Worm (Caenorhabditis elegans) whole organism, L4 larva: ENCODE data around the gene Y65A5A.24.
"Not testable (repeated sequence)": the region's sequence is repeated elsewhere in the genome, so short reads cannot be mapped to it uniquely, and the experiment has no call there.

Experiments used
- F37D6.2 ChIP-seq: sonication (generic microtip); optimal IDR thresholded peaks from 2 replicates; lab custom pipeline; 2016; ENCODE audit warnings: mild to moderate bottlenecking, missing genetic modification characterization, missing compliant biosample characterization
- T26A8.4 ChIP-seq: fragments of 200-800 bp; sonication (Bioruptor generic); IDR thresholded peaks from 2 replicates; pipeline ENCODE4 v1.3.6; 2022; ENCODE audit warnings: missing genetic modification characterization, missing compliant biosample characterization
- aha-1 ChIP-seq: fragments of 150-350 bp; peaks from one replicate; lab custom pipeline; 2014; ENCODE audit warnings: missing biosample characterization, missing genetic modification characterization
- arid-1 ChIP-seq: fragments of 200-800 bp; sonication (Bioruptor generic); conservative IDR thresholded peaks from 2 replicates; pipeline ENCODE4 v1.3.6; 2022; ENCODE audit warnings: missing genetic modification reagents, missing genetic modification characterization, missing compliant biosample characterization
- attf-4 ChIP-seq: sonication (generic microtip); optimal IDR thresholded peaks from 3 replicates; lab custom pipeline; 2017; ENCODE audit warnings: missing biosample characterization, missing genetic modification characterization
- ceh-32 ChIP-seq: sonication (generic microtip); optimal IDR thresholded peaks from 2 replicates; lab custom pipeline; 2016; ENCODE audit warnings: mild to moderate bottlenecking, missing genetic modification characterization, missing compliant biosample characterization; ENCODE audit not compliant: poor library complexity
- ceh-44 ChIP-seq: fragments of 200-800 bp; sonication (Bioruptor generic); IDR thresholded peaks from 2 replicates; pipeline ENCODE4 v1.3.6; 2022; ENCODE audit warnings: missing genetic modification reagents, missing genetic modification characterization, missing compliant biosample characterization
- ceh-62 ChIP-seq: sonication (generic microtip); optimal IDR thresholded peaks from 2 replicates; lab custom pipeline; 2017; ENCODE audit warnings: missing biosample characterization, missing genetic modification characterization
- daf-8 ChIP-seq: fragments of 200-800 bp; sonication (Bioruptor generic); IDR thresholded peaks from 2 replicates; pipeline ENCODE4 v1.3.6; 2022; ENCODE audit warnings: missing genetic modification characterization, missing compliant biosample characterization
- dmd-9 ChIP-seq: fragments of 200-800 bp; sonication (Bioruptor generic); IDR thresholded peaks from 2 replicates; pipeline ENCODE4 v1.3.6; 2022; ENCODE audit warnings: missing genetic modification reagents, missing genetic modification characterization, missing compliant biosample characterization
- dpl-1 ChIP-seq: fragments of 150-350 bp; optimal IDR thresholded peaks from 2 replicates; lab custom pipeline; 2014; ENCODE audit warnings: missing biosample characterization, missing genetic modification reagents, missing genetic modification characterization
- dve-1 ChIP-seq: sonication (generic microtip); optimal IDR thresholded peaks from 2 replicates; lab custom pipeline; 2017; ENCODE audit warnings: antibody characterized with exemption, mild to moderate bottlenecking, missing genetic modification characterization, missing compliant biosample characterization; ENCODE audit not compliant: insufficient read depth
- egl-27 ChIP-seq: sonication (generic microtip); optimal IDR thresholded peaks from 3 replicates; lab custom pipeline; 2017; ENCODE audit warnings: missing biosample characterization, missing genetic modification reagents, missing genetic modification characterization
- egl-43 ChIP-seq: fragments of 200-800 bp; sonication (Bioruptor generic); IDR thresholded peaks from 2 replicates; pipeline ENCODE4 v1.3.6; 2022; ENCODE audit warnings: missing genetic modification reagents, missing genetic modification characterization, missing compliant biosample characterization
- hif-1 ChIP-seq, 2 experiments: sonication (generic microtip); optimal IDR thresholded peaks; 2 replicates each; lab custom pipeline; 2016 to 2017; ENCODE audit warnings: missing compliant biosample characterization in 2 of 2, missing genetic modification characterization in 2 of 2, missing genetic modification reagents in 2 of 2, missing genotype in 2 of 2, mild to moderate bottlenecking in 1 of 2
- lim-7 ChIP-seq: fragments of 200-800 bp; sonication (Bioruptor generic); IDR thresholded peaks from 2 replicates; pipeline ENCODE4 v1.3.6; 2022; ENCODE audit warnings: missing genetic modification characterization, missing compliant biosample characterization
- lin-1 ChIP-seq: fragments of 200-800 bp; sonication (Bioruptor generic); IDR thresholded peaks from 2 replicates; pipeline ENCODE4 v1.3.6; 2022; ENCODE audit warnings: missing genetic modification reagents, missing genetic modification characterization, missing compliant biosample characterization
- lin-15B ChIP-seq: fragments of 150-350 bp; sonication (generic microtip); optimal IDR thresholded peaks from 3 replicates; lab custom pipeline; 2014; ENCODE audit warnings: missing biosample characterization, missing genetic modification characterization
- lin-38 ChIP-seq: fragments of 200-800 bp; sonication (Bioruptor generic); IDR thresholded peaks from 2 replicates; pipeline ENCODE4 v1.3.6; 2022; ENCODE audit warnings: missing genetic modification reagents, missing genetic modification characterization, missing compliant biosample characterization
- lin-39 ChIP-seq: fragments of 150-350 bp; optimal IDR thresholded peaks from 2 replicates; lab custom pipeline; 2014; ENCODE audit warnings: missing biosample characterization, missing genetic modification reagents, missing genetic modification characterization
- lir-3 ChIP-seq: sonication (generic microtip); optimal IDR thresholded peaks from 2 replicates; lab custom pipeline; 2016; ENCODE audit warnings: mild to moderate bottlenecking, missing genetic modification characterization, missing compliant biosample characterization
- lsy-2 ChIP-seq, 2 experiments: fragments of 150-350 bp in 1 of 2; sonication (generic microtip) in 1 of 2; optimal IDR thresholded peaks; 2 replicates each; lab custom pipeline; 2014 to 2017; ENCODE audit warnings: missing biosample characterization in 2 of 2, missing genetic modification characterization in 2 of 2
- mdl-1 ChIP-seq, 2 experiments: fragments of 150-350 bp in 1 of 2; sonication (generic microtip) in 1 of 2; optimal IDR thresholded peaks; 2 replicates each; lab custom pipeline; 2014 to 2017; ENCODE audit warnings: missing biosample characterization in 2 of 2, missing genetic modification characterization in 2 of 2
- mep-1 ChIP-seq: fragments of 150-350 bp; sonication (generic microtip); optimal IDR thresholded peaks from 3 replicates; lab custom pipeline; 2014; ENCODE audit warnings: missing biosample characterization, missing genetic modification characterization
- mes-2 ChIP-seq: sonication (generic microtip); optimal IDR thresholded peaks from 2 replicates; lab custom pipeline; 2016; ENCODE audit warnings: missing genotype, mild to moderate bottlenecking, missing genetic modification characterization, missing compliant biosample characterization; ENCODE audit not compliant: poor library complexity, severe bottlenecking
- mxl-2 ChIP-seq: fragments of 200-800 bp; sonication (Bioruptor generic); conservative IDR thresholded peaks from 2 replicates; pipeline ENCODE4 v1.3.6; 2022; ENCODE audit warnings: missing genetic modification reagents, missing genetic modification characterization, missing compliant biosample characterization
- nhr-11 ChIP-seq: fragments of 150-350 bp; optimal IDR thresholded peaks from 2 replicates; lab custom pipeline; 2014; ENCODE audit warnings: missing biosample characterization, missing genetic modification characterization
- nhr-41 ChIP-seq: fragments of 200-800 bp; sonication (Bioruptor generic); IDR thresholded peaks from 2 replicates; pipeline ENCODE4 v1.3.6; 2022; ENCODE audit warnings: missing genetic modification reagents, missing genetic modification characterization, missing compliant biosample characterization
- nhr-42 ChIP-seq: fragments of 200-800 bp; sonication (Bioruptor generic); IDR thresholded peaks from 2 replicates; pipeline ENCODE4 v1.3.6; 2022; ENCODE audit warnings: missing genetic modification characterization, missing compliant biosample characterization
- nhr-77 ChIP-seq: fragments of 150-350 bp; optimal IDR thresholded peaks from 2 replicates; lab custom pipeline; 2014; ENCODE audit warnings: missing biosample characterization, missing genetic modification characterization
- pha-4 ChIP-seq, 2 experiments: fragments of 150-350 bp in 1 of 2; fragments of 200-800 bp in 1 of 2; sonication (Bioruptor generic) in 1 of 2; IDR thresholded peaks in 1 of 2; optimal IDR thresholded peaks in 1 of 2; 2 replicates each; pipeline versions ENCODE4 v1.3.6 to Lab custom; 2014 to 2022; ENCODE audit warnings: missing genetic modification characterization in 2 of 2, missing genetic modification reagents in 2 of 2, missing biosample characterization in 1 of 2, missing compliant biosample characterization in 1 of 2
- set-16 ChIP-seq: fragments of 200-800 bp; sonication (Bioruptor generic); IDR thresholded peaks from 2 replicates; pipeline ENCODE4 v1.3.6; 2022; ENCODE audit warnings: missing genetic modification reagents, missing genetic modification characterization, missing compliant biosample characterization
- snpc-1.2 ChIP-seq: fragments of 200-800 bp; sonication (Bioruptor generic); IDR thresholded peaks from 2 replicates; pipeline ENCODE4 v1.3.6; 2022; ENCODE audit warnings: missing genetic modification reagents, missing genetic modification characterization, missing compliant biosample characterization
- spr-1 ChIP-seq: sonication (generic microtip); optimal IDR thresholded peaks from 2 replicates; lab custom pipeline; 2016; ENCODE audit warnings: mild to moderate bottlenecking, missing genetic modification characterization, missing compliant biosample characterization
- tag-97 ChIP-seq: fragments of 200-800 bp; sonication (Bioruptor generic); IDR thresholded peaks from 2 replicates; pipeline ENCODE4 v1.3.6; 2022; ENCODE audit warnings: missing genetic modification characterization, missing compliant biosample characterization
- unc-39 ChIP-seq: sonication (generic microtip); optimal IDR thresholded peaks from 2 replicates; lab custom pipeline; 2017; ENCODE audit warnings: missing biosample characterization, missing genetic modification characterization
- ztf-7 ChIP-seq: fragments of 150-350 bp; optimal IDR thresholded peaks from 2 replicates; lab custom pipeline; 2014; ENCODE audit warnings: missing biosample characterization, missing genetic modification characterization

The Y65A5A.24 gene

DNA sequence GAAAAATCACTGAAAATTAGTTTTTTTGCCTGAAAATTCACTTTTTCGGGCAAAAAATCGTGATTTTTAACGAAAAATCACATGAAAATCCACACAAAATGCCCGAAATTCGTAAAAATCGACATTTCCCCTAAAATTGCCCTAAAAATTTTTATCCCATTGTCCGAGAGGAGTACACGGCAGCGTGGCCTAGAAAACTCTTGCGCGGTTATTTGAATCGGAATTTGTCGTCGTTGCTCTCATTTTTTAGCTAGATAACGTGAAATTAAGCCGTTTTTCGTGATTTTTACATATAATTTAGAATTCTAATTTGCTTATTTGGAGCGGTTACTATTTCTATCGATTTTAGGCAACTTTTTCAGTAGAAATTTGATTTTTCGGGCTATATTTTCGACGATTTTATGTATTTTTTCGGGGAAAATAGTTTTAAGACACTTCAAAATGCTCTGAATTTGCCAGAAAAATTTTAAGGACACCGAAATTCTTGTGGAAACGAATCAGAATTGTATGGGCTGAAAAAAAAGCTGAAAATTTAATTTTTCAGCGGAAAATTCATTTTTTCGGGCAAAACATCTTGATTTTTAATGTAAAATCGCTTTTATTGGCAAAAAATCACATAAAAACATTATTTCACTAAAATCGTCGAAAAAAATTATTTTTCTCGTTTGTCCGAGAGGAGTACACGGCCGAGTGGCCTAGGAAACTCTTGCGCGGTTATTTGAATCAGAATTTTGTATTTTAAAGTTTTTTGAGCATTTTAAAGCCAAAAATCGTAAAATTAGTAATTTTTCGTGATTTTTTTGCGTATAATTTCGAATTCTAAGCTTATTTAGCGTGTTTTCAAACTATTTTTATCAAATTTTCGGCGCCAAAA lies 21.6 kb downstream of the Y65A5A.24 start (continued):
- TF ChIP-seq mxl-2 (peak; percentile 59; the same call in 1 of the 2 replicates), ceh-44 (GFP tag; lab: Robert Waterston, UW) (0 out of 2 replicates have a peak, but pooled peaks have one; percentile 56), set-16 (GFP tag; lab: Robert Waterston, UW) (no peak), mdl-1 (tag; optimal IDR thresholded peaks at IDR 0.05; lab: Kevin White, UChicago) (no peak), T26A8.4 (GFP tag; lab: Robert Waterston, UW) (peak; percentile 60), ceh-62 (tag; lab: Kevin White, UChicago) (no peak), unc-39 (tag; lab: Kevin White, UChicago) (no peak), spr-1 (no peak), mep-1 (peak; percentile 31), arid-1 (no peak), dmd-9 (GFP tag; lab: Robert Waterston, UW) (peak; percentile 89)

- TF ChIP-seq lin-39 (tag; lab: Kevin White, UChicago) (no peak), aha-1 (tag; lab: Kevin White, UChicago) (peak; percentile 22), dpl-1 (GFP tag; lab: Kevin White, UChicago) (no peak), dve-1 (tag; lab: Kevin White, UChicago) (no peak), F37D6.2 (no peak), hif-1 (tag; optimal IDR thresholded peaks at IDR 0.05; lab: Kevin White, UChicago) (peak in 1 of 2 experiments; percentile 94), mes-2 (tag; lab: Kevin White, UChicago) (peak; percentile 67)
These were observed 28.3 kb downstream of the Y65A5A.24 start for ce11 chrIV:16421903-16422557.

DNA sequence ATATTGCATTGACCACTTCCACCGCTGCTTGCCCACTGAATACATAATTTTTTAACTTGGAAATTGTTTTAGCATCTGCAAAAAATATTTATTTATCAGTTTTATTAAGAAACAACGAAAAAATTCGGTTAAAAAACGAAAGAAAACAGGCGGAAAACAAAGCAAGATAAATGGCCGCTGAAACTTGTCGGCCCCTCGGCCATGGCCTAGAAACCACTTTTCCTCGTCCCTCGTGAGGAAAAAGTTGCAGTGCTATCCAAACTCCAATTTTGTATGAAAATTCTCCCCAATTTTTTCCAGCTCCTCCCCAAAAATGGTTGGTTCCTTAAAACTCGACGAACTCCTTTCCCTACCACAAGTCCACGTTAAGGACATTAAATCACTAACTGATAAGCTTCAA lies 30.6 kb downstream of the Y65A5A.24 start, which contains the start of gene Y10G11A.1:
Gene Y10G11A.1, plus strand, starts transcription at position 301 of the 400 bp plus-strand sequence.
- not testable (repeated sequence) for TF ChIP-seq lin-1 (GFP tag; lab: Robert Waterston, UW); lin-39 (tag; lab: Kevin White, UChicago); ceh-32 (tag; lab: Kevin White, UChicago)

ce11 chrIV:16431929-16432328 lies 38.2 kb downstream of the Y65A5A.24 start, which contains the start of gene dlc-3:
Gene dlc-3 (plus strand): TSS chrIV:16432229.
- TF ChIP-seq pha-4 (GFP tag; IDR thresholded peaks at IDR 0.05; lab: Robert Waterston, UW) (no peak), pha-4 (tag; optimal IDR thresholded peaks at IDR 0.05; lab: Kevin White, UChicago) (no peak), ceh-62 (tag; lab: Kevin White, UChicago) (no peak), lin-38 (no peak)
- TF ChIP-seq, all 104 proteins: peak for 0

ce11 chrIV:16440446-16441049 lies 46.8 kb downstream of the Y65A5A.24 start:
- TF ChIP-seq lin-38: 0 out of 2 replicates have a peak, but pooled peaks have one; percentile 35
- peak; percentile 95 for TF ChIP-seq snpc-1.2 (GFP tag; lab: Robert Waterston, UW)

ce11 chrIV:16442963-16443362 lies 49.2 kb downstream of the Y65A5A.24 start, which contains the start of gene dlc-4:
Gene dlc-4 (plus strand): TSS chrIV:16443263.
- TF ChIP-seq nhr-42 (GFP tag; lab: Robert Waterston, UW): no peak
- no peak for TF ChIP-seq nhr-41 (GFP tag; lab: Robert Waterston, UW)
- TF ChIP-seq daf-8 (GFP tag; lab: Robert Waterston, UW): no peak
- TF ChIP-seq lir-3 (tag; lab: Kevin White, UChicago): no peak
- TF ChIP-seq lim-7 (GFP tag; lab: Robert Waterston, UW): no peak
- TF ChIP-seq ztf-7 (tag; lab: Kevin White, UChicago): no peak
- no peak for TF ChIP-seq nhr-11 (tag; lab: Kevin White, UChicago)
- TF ChIP-seq egl-43 (GFP tag; lab: Robert Waterston, UW): no peak
- TF ChIP-seq pha-4 (GFP tag; IDR thresholded peaks at IDR 0.05; lab: Robert Waterston, UW): no peak
- TF ChIP-seq pha-4 (tag; optimal IDR thresholded peaks at IDR 0.05; lab: Kevin White, UChicago): no peak
- TF ChIP-seq nhr-77: no peak
- TF ChIP-seq snpc-1.2 (GFP tag; lab: Robert Waterston, UW): no peak; the same call in 1 of the 2 replicates
- no peak for TF ChIP-seq egl-27 (tag; lab: Kevin White, UChicago)
- TF ChIP-seq tag-97 (GFP tag; lab: Robert Waterston, UW): no peak
- TF ChIP-seq lin-15B (tag; lab: Kevin White, UChicago): no peak
- no peak for TF ChIP-seq lsy-2 (tag; optimal IDR thresholded peaks at IDR 0.05; lab: Kevin White, UChicago)
- no peak for TF ChIP-seq aha-1 (tag; lab: Kevin White, UChicago)
- no peak for TF ChIP-seq attf-4 (tag; lab: Kevin White, UChicago)
